Fruit fly (Drosophila melanogaster) whole organism, embryonic: ENCODE results near the gene CG9674.

Experiments used
- Atf-2 ChIP-seq: fragments of 200-800 bp; sonication (Bioruptor generic); optimal IDR thresholded peaks from 2 replicates; lab custom pipeline; 2016; ENCODE audit warnings: missing biosample characterization, missing genetic modification characterization
- Atf3 ChIP-seq: fragments of 200-800 bp; sonication (Bioruptor generic); optimal IDR thresholded peaks from 3 replicates; lab custom pipeline; 2016; ENCODE audit warnings: missing biosample characterization, missing genetic modification characterization
- CG10366 ChIP-seq: fragments of 200-800 bp; sonication (Bioruptor generic); IDR thresholded peaks from 2 replicates; pipeline ENCODE4 v1.3.6; 2022; ENCODE audit warnings: missing biosample characterization, missing genetic modification characterization
- CG11456 ChIP-seq: fragments of 200-800 bp; sonication (Bioruptor generic); IDR thresholded peaks from 3 replicates; pipeline ENCODE4 v1.3.6; 2022; ENCODE audit warnings: missing biosample characterization, missing genetic modification characterization
- CG12104 ChIP-seq: fragments of 200-800 bp; sonication (Bioruptor generic); optimal IDR thresholded peaks from 3 replicates; lab custom pipeline; 2016; ENCODE audit warnings: missing biosample characterization, missing genetic modification characterization
- CG12236 ChIP-seq: fragments of 200-800 bp; sonication (Bioruptor generic); optimal IDR thresholded peaks from 2 replicates; lab custom pipeline; 2016; ENCODE audit warnings: missing biosample characterization, missing genetic modification characterization
- CG12769 ChIP-seq: fragments of 200-800 bp; sonication (Bioruptor generic); optimal IDR thresholded peaks from 2 replicates; lab custom pipeline; 2019; ENCODE audit warnings: missing biosample characterization, mild to moderate bottlenecking, missing genetic modification characterization, moderate library complexity
- CG1647 ChIP-seq: fragments of 200-800 bp; sonication (Bioruptor generic); optimal IDR thresholded peaks from 3 replicates; lab custom pipeline; 2016; ENCODE audit warnings: missing biosample characterization, missing genetic modification characterization
- CG16815 ChIP-seq: fragments of 200-800 bp; sonication (Bioruptor generic); optimal IDR thresholded peaks from 3 replicates; lab custom pipeline; 2017; ENCODE audit warnings: missing biosample characterization, mild to moderate bottlenecking, missing genetic modification characterization
- CG17328 ChIP-seq: fragments of 200-800 bp; sonication (Bioruptor generic); IDR thresholded peaks from 2 replicates; pipeline ENCODE4 v1.3.6; 2022; ENCODE audit warnings: missing biosample characterization, missing genetic modification characterization
- CG17385 ChIP-seq: fragments of 200-800 bp; sonication (Bioruptor generic); optimal IDR thresholded peaks from 3 replicates; lab custom pipeline; 2018; ENCODE audit warnings: missing biosample characterization, mild to moderate bottlenecking, missing genetic modification characterization
- CG1792 ChIP-seq: fragments of 200-800 bp; sonication (Bioruptor generic); optimal IDR thresholded peaks from 2 replicates; lab custom pipeline; 2016; ENCODE audit warnings: missing biosample characterization, missing genetic modification characterization
- CG18262 ChIP-seq: fragments of 200-800 bp; optimal IDR thresholded peaks from 3 replicates; lab custom pipeline; 2019; ENCODE audit warnings: missing biosample characterization, mild to moderate bottlenecking, missing genetic modification characterization, moderate library complexity
- CG2199 ChIP-seq: fragments of 200-800 bp; sonication (Bioruptor generic); IDR thresholded peaks from 3 replicates; pipeline ENCODE4 v1.3.6; 2022; ENCODE audit warnings: missing biosample characterization, missing genetic modification characterization
- CG31441 ChIP-seq: fragments of 200-800 bp; sonication (Bioruptor generic); IDR thresholded peaks from 2 replicates; pipeline ENCODE4 v1.3.6; 2022; ENCODE audit warnings: missing biosample characterization, missing genetic modification characterization
- CG3726 ChIP-seq: fragments of 200-800 bp; sonication (Bioruptor generic); IDR thresholded peaks from 3 replicates; pipeline ENCODE4, ENCODE4 v1.3.6; 2022; ENCODE audit warnings: missing biosample characterization, missing genetic modification characterization
- CG4424 ChIP-seq: fragments of 200-800 bp; sonication (Bioruptor generic); optimal IDR thresholded peaks from 3 replicates; lab custom pipeline; 2016; ENCODE audit warnings: missing biosample characterization, missing genetic modification characterization
- CG7357 ChIP-seq: fragments of 200-800 bp; sonication (Bioruptor generic); IDR thresholded peaks from 3 replicates; pipeline ENCODE4 v1.3.6; 2022; ENCODE audit warnings: missing biosample characterization, missing genetic modification characterization
- CG7372 ChIP-seq: fragments of 200-800 bp; sonication (Bioruptor generic); IDR thresholded peaks from 2 replicates; pipeline ENCODE4 v1.3.6; 2022; ENCODE audit warnings: missing biosample characterization, missing genetic modification characterization
- CG8924 ChIP-seq: fragments of 200-800 bp; optimal IDR thresholded peaks from 3 replicates; lab custom pipeline; 2019; ENCODE audit warnings: missing biosample characterization, mild to moderate bottlenecking, missing genetic modification characterization, moderate library complexity
- CHES-1-like ChIP-seq: fragments of 200-800 bp; sonication (Bioruptor generic); optimal IDR thresholded peaks from 2 replicates; lab custom pipeline; 2016; ENCODE audit warnings: missing biosample characterization, missing genetic modification characterization
- Chrac-16 ChIP-seq: fragments of 200-800 bp; sonication (Bioruptor generic); optimal IDR thresholded peaks from 3 replicates; lab custom pipeline; 2016; ENCODE audit warnings: missing biosample characterization, missing genetic modification characterization
- Deaf1 ChIP-seq: fragments of 200-800 bp; optimal IDR thresholded peaks from 3 replicates; lab custom pipeline; 2019; ENCODE audit warnings: missing biosample characterization, mild to moderate bottlenecking, missing genetic modification characterization, moderate library complexity
- Fer1 ChIP-seq: fragments of 200-800 bp; sonication (Bioruptor generic); optimal IDR thresholded peaks from 2 replicates; lab custom pipeline; 2017; ENCODE audit warnings: missing biosample characterization, mild to moderate bottlenecking, missing genetic modification characterization
- HLHmδ ChIP-seq: fragments of 200-800 bp; sonication (Bioruptor generic); optimal IDR thresholded peaks from 2 replicates; lab custom pipeline; 2018; ENCODE audit warnings: missing biosample characterization, mild to moderate bottlenecking, missing genetic modification characterization, moderate library complexity
- Hr78 ChIP-seq, 2 experiments: fragments of 200-800 bp in 1 of 2; fragments of >200 bp in 1 of 2; sonication (Bioruptor generic) in 1 of 2; optimal IDR thresholded peaks; 2 replicates each; lab custom pipeline; 2017 to 2019; ENCODE audit warnings: missing biosample characterization in 2 of 2, missing genetic modification characterization in 2 of 2, mild to moderate bottlenecking in 1 of 2, moderate library complexity in 1 of 2
- Lpt ChIP-seq: fragments of >200 bp; optimal IDR thresholded peaks from 2 replicates; lab custom pipeline; 2018; ENCODE audit warnings: missing biosample characterization, missing genetic modification characterization
- Mad ChIP-seq: fragments of 200-800 bp; sonication (Bioruptor generic); optimal IDR thresholded peaks from 2 replicates; lab custom pipeline; 2016; ENCODE audit warnings: missing biosample characterization, missing genetic modification characterization
- Myb ChIP-seq: fragments of 200-800 bp; sonication (Bioruptor generic); optimal IDR thresholded peaks from 2 replicates; lab custom pipeline; 2016; ENCODE audit warnings: missing biosample characterization, missing genetic modification characterization
- Optix ChIP-seq: fragments of 200-800 bp; sonication (Bioruptor generic); IDR thresholded peaks from 3 replicates; pipeline ENCODE4 v1.3.6; 2022; ENCODE audit warnings: missing biosample characterization, missing genetic modification characterization
- Ptx1 ChIP-seq: fragments of 200-800 bp; sonication (Bioruptor generic); IDR thresholded peaks from 2 replicates; pipeline ENCODE4 v1.3.6; 2022; ENCODE audit warnings: missing biosample characterization, missing genetic modification characterization
- Sry-δ ChIP-seq: fragments of 200-800 bp; sonication (Bioruptor generic); optimal IDR thresholded peaks from 2 replicates; lab custom pipeline; 2016; ENCODE audit warnings: missing biosample characterization, missing genetic modification characterization
- Ssrp ChIP-seq: fragments of 200-800 bp; sonication (Bioruptor generic); optimal IDR thresholded peaks from 2 replicates; lab custom pipeline; 2018; ENCODE audit warnings: missing biosample characterization, mild to moderate bottlenecking, missing genetic modification characterization, moderate library complexity
- Taf1 ChIP-seq: fragments of 200-800 bp; sonication (Bioruptor generic); IDR thresholded peaks from 2 replicates; pipeline ENCODE4 v1.3.6; 2022; ENCODE audit warnings: missing biosample characterization, missing genetic modification characterization
- ab ChIP-seq: fragments of 200-800 bp; sonication (Bioruptor generic); optimal IDR thresholded peaks from 2 replicates; lab custom pipeline; 2016; ENCODE audit warnings: missing biosample characterization, missing genetic modification characterization
- bab2 ChIP-seq: fragments of 200-800 bp; sonication (Bioruptor generic); optimal IDR thresholded peaks from 2 replicates; lab custom pipeline; 2016; ENCODE audit warnings: missing biosample characterization, missing genetic modification characterization
- cad ChIP-seq: fragments of >200 bp; optimal IDR thresholded peaks from 2 replicates; lab custom pipeline; 2017; ENCODE audit warnings: missing biosample characterization, missing genetic modification characterization
- en ChIP-seq: fragments of 200-800 bp; sonication (Bioruptor generic); optimal IDR thresholded peaks from 2 replicates; lab custom pipeline; 2016; ENCODE audit warnings: missing biosample characterization, missing genetic modification characterization
- fd64A ChIP-seq: fragments of 200-800 bp; sonication (Bioruptor generic); optimal IDR thresholded peaks from 3 replicates; lab custom pipeline; 2018; ENCODE audit warnings: missing biosample characterization, mild to moderate bottlenecking, missing genetic modification characterization
- fd96Cb ChIP-seq: fragments of 200-800 bp; sonication (Bioruptor generic); optimal IDR thresholded peaks from 2 replicates; lab custom pipeline; 2018; ENCODE audit warnings: missing biosample characterization, mild to moderate bottlenecking, missing genetic modification characterization, moderate library complexity
- jigr1 ChIP-seq: fragments of 200-800 bp; sonication (Bioruptor generic); IDR thresholded peaks from 3 replicates; pipeline ENCODE4 v1.3.6; 2022; ENCODE audit warnings: missing biosample characterization, missing genetic modification characterization
- jing ChIP-seq: fragments of 200-800 bp; sonication (Bioruptor generic); optimal IDR thresholded peaks from 2 replicates; lab custom pipeline; 2018; ENCODE audit warnings: missing biosample characterization, mild to moderate bottlenecking, missing genetic modification characterization
- jumu ChIP-seq: fragments of 200-800 bp; sonication (Bioruptor generic); optimal IDR thresholded peaks from 3 replicates; lab custom pipeline; 2016; ENCODE audit warnings: missing biosample characterization, missing genetic modification characterization
- p53 ChIP-seq: fragments of 200-800 bp; sonication (Bioruptor generic); optimal IDR thresholded peaks from 2 replicates; lab custom pipeline; 2016; ENCODE audit warnings: missing biosample characterization, missing genetic modification characterization
- pan ChIP-seq, 4 experiments: fragments of >200 bp in 3 of 4; fragments of 200-800 bp in 1 of 4; sonication (Bioruptor generic) in 1 of 4; optimal IDR thresholded peaks in 3 of 4; IDR thresholded peaks in 1 of 4; 2 replicates each; pipeline versions ENCODE4 v1.3.6 to Lab custom; 2017 to 2022; ENCODE audit warnings: missing biosample characterization in 2 of 4, missing genetic modification characterization in 2 of 4, mixed read lengths in 1 of 4
- pzg ChIP-seq: fragments of 200-800 bp; sonication (Bioruptor generic); optimal IDR thresholded peaks from 3 replicates; lab custom pipeline; 2018; ENCODE audit warnings: missing biosample characterization, mild to moderate bottlenecking, missing genetic modification characterization, moderate library complexity
- row ChIP-seq: fragments of 200-800 bp; sonication (Bioruptor generic); IDR thresholded peaks from 3 replicates; pipeline ENCODE4 v1.3.6; 2022; ENCODE audit warnings: missing biosample characterization, missing genetic modification characterization
- toy ChIP-seq: fragments of 200-800 bp; sonication (Bioruptor generic); IDR thresholded peaks from 2 replicates; pipeline ENCODE4 v1.3.6; 2022; ENCODE audit warnings: missing biosample characterization, missing genetic modification characterization
- tup ChIP-seq: fragments of 200-800 bp; sonication (Bioruptor generic); optimal IDR thresholded peaks from 2 replicates; lab custom pipeline; 2016; ENCODE audit warnings: missing biosample characterization, mild to moderate bottlenecking, missing genetic modification characterization, moderate library complexity
- unpg ChIP-seq: fragments of 200-800 bp; sonication (Bioruptor generic); optimal IDR thresholded peaks from 3 replicates; lab custom pipeline; 2018; ENCODE audit warnings: missing biosample characterization, mild to moderate bottlenecking, missing genetic modification characterization, moderate library complexity
- zfh1 ChIP-seq: fragments of 200-800 bp; sonication (Bioruptor generic); IDR thresholded peaks from 3 replicates; pipeline ENCODE4 v1.3.6; 2022; ENCODE audit warnings: missing biosample characterization, missing genetic modification characterization
- zfh2 ChIP-seq: fragments of 200-800 bp; sonication (Bioruptor generic); optimal IDR thresholded peaks from 2 replicates; lab custom pipeline; 2016; ENCODE audit warnings: missing biosample characterization, missing genetic modification characterization

CG9674 gene

dm6 chr3L:16808139-16808538 lies 608 bp upstream of the CG9674 start (continued):
- TF ChIP-seq Lpt (GFP tag; lab: Kevin White, UChicago) (no peak), CG2199 (GFP tag; lab: Robert Waterston, UW) (peak; percentile 87), Deaf1 (tag; lab: Kevin White, UChicago) (no peak), p53 (GFP tag; lab: Kevin White, UChicago) (no peak), zfh1 (0 out of 3 replicates have a peak, but pooled peaks have one; percentile 28), CG11456 (GFP tag; lab: Robert Waterston, UW) (peak; percentile 54; the same call in 1 of the 3 replicates), Atf3 (GFP tag; lab: Kevin White, UChicago) (no peak), row (GFP tag; lab: Robert Waterston, UW) (peak; percentile 68), CG12236 (no peak), HLHmδ (GFP tag; lab: Kevin White, UChicago) (no peak), jigr1 (peak; percentile 64; the same call in 1 of the 3 replicates), fd96Cb (tag; lab: Kevin White, UChicago) (no peak), CG7372 (no peak), CG1792 (GFP tag; lab: Kevin White, UChicago) (peak; percentile 12), tup (GFP tag; lab: Kevin White, UChicago) (no peak), CHES-1-like (peak; percentile 62), bab2 (no peak), ab (GFP tag; lab: Kevin White, UChicago) (no peak), cad (GFP tag; lab: Kevin White, UChicago) (no peak), CG1647 (GFP tag; lab: Kevin White, UChicago) (no peak), CG10366 (no peak), Ssrp (tag; lab: Kevin White, UChicago) (no peak), Mad (GFP tag; lab: Kevin White, UChicago) (peak; percentile 37), CG17385 (peak; percentile 1), CG4424 (no peak), Optix (GFP tag; lab: Robert Waterston, UW) (no peak), en (no peak), Hr78 (GFP tag; optimal IDR thresholded peaks at IDR 0.05; lab: Kevin White, UChicago) (no peak), fd64A (GFP tag; lab: Kevin White, UChicago) (no peak), CG3726 (GFP tag; lab: Robert Waterston, UW) (no peak), Taf1 (no peak), unpg (no peak), CG17328 (GFP tag; lab: Robert Waterston, UW) (no peak), CG7357 (GFP tag; lab: Robert Waterston, UW) (no peak), Sry-δ (GFP tag; lab: Kevin White, UChicago) (peak; percentile 48), Ptx1 (GFP tag; lab: Robert Waterston, UW) (no peak), Fer1 (no peak), pzg (peak; percentile 93), jing (GFP tag; lab: Kevin White, UChicago) (no peak), CG16815 (GFP tag; lab: Kevin White, UChicago) (no peak), toy (GFP tag; lab: Robert Waterston, UW) (no peak), CG18262 (peak; percentile 17), Myb (GFP tag; lab: Kevin White, UChicago) (peak; percentile 96), zfh2 (GFP tag; lab: Kevin White, UChicago) (peak; percentile 9), jumu (GFP tag; lab: Kevin White, UChicago) (peak; percentile 19), Chrac-16 (GFP tag; lab: Kevin White, UChicago) (no peak), Atf-2 (peak; percentile 18), CG12769 (tag; lab: Kevin White, UChicago) (peak; percentile 38), CG31441 (GFP tag; lab: Robert Waterston, UW) (0 out of 2 replicates have a peak, but pooled peaks have one; percentile 27), pan (optimal IDR thresholded peaks at IDR 0.05; lab: Kevin White, UChicago) (no peak), pan (GFP tag; optimal IDR thresholded peaks at IDR 0.05 in 1 of 2, IDR thresholded peaks at IDR 0.05 in 1 of 2) (no peak), CG12104 (GFP tag; lab: Kevin White, UChicago) (no peak), CG8924 (tag; lab: Kevin White, UChicago) (peak; percentile 8)
